Worm (Caenorhabditis elegans): ENCODE measurements around the gene shc-3.

shc-3 gene

DNA sequence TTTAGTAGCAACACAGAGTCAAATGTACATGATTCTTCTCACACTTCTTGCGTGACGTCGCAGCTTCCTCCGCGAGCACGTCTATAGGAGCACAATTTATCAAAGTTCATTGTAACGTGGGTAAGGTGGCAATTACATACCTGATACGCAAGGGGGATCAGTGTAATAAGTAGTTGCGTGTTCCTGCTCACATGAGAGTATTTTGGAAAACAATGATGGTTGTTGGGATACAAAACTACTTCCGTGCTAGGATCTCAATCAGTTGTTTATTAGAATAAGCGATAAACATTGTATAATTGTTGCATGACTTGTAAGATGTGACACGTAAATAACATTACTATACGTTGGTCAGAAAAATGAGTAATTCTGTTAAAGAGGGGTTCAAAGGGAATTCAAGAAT, 4.3 kb upstream of the shc-3 start:
- no peak for TF ChIP-seq ceh-36 (tag; optimal IDR thresholded peaks at IDR 0.05)
- TF ChIP-seq hmbx-1 (tag; optimal IDR thresholded peaks at IDR 0.05): no peak
- no peak for TF ChIP-seq sea-1 (GFP tag; conservative IDR thresholded peaks at IDR 0.05)
- no peak for TF ChIP-seq B0310.2 (tag; optimal IDR thresholded peaks at IDR 0.05)
- no peak for TF ChIP-seq F13C5.2 (tag; optimal IDR thresholded peaks at IDR 0.05)
- no peak for TF ChIP-seq ceh-13 (GFP tag; optimal IDR thresholded peaks at IDR 0.05)
- no peak for TF ChIP-seq flt-1 (GFP tag; IDR thresholded peaks at IDR 0.05)
- no peak for TF ChIP-seq scrt-1 (GFP tag; IDR thresholded peaks at IDR 0.05)
- no peak for TF ChIP-seq hmg-4 (GFP tag; optimal IDR thresholded peaks at IDR 0.05)
- TF ChIP-seq tra-4 (tag; optimal IDR thresholded peaks at IDR 0.05): no peak

DNA sequence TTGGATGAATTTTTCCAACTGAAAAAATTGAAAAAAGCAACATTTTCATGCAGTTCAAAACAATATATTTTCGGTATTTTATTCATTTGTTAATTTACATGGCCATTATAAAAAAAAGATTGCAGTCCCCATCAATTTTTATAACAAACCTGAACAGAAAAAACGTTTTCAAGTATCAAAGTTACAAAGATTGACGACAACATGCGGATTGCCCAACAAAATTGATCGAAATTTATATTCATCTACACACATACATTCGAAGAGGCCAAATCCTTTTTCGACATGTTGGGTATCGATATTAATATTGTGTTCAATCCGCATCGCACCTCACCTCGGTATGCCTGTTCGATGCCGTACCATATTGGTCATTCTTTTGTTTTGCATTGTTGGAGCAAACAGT, 3.5 kb upstream of the shc-3 start, which contains the start of gene K11E4.1:
Gene K11E4.1 (plus strand): TSS at position 301 of the 400 bp plus-strand sequence.
- no peak for TF ChIP-seq scrt-1 (GFP tag; IDR thresholded peaks at IDR 0.05)
- TF ChIP-seq ets-7 (tag; optimal IDR thresholded peaks at IDR 0.05): no peak
- TF ChIP-seq flt-1 (GFP tag; IDR thresholded peaks at IDR 0.05): no peak
- TF ChIP-seq hmg-4 (GFP tag; optimal IDR thresholded peaks at IDR 0.05): no peak
- no peak for TF ChIP-seq pes-1 (GFP tag; IDR thresholded peaks at IDR 0.05)
- no peak for TF ChIP-seq tbx-37 (GFP tag; conservative IDR thresholded peaks at IDR 0.05)
- no peak for TF ChIP-seq sea-1 (GFP tag; conservative IDR thresholded peaks at IDR 0.05)
- no peak for TF ChIP-seq ama-1 (optimal IDR thresholded peaks at IDR 0.05)
- TF ChIP-seq ceh-36 (tag; optimal IDR thresholded peaks at IDR 0.05): no peak
- TF ChIP-seq F13C5.2 (tag; optimal IDR thresholded peaks at IDR 0.05): no peak
- no peak for TF ChIP-seq tbx-11 (GFP tag; IDR thresholded peaks at IDR 0.05)
- TF ChIP-seq hnd-1 (tag; optimal IDR thresholded peaks at IDR 0.05): no peak
- no peak for TF ChIP-seq hmbx-1 (tag; optimal IDR thresholded peaks at IDR 0.05)
- no peak for TF ChIP-seq ceh-13 (GFP tag; optimal IDR thresholded peaks at IDR 0.05)
- no peak for TF ChIP-seq B0310.2 (tag; optimal IDR thresholded peaks at IDR 0.05)
- TF ChIP-seq tra-4 (tag; optimal IDR thresholded peaks at IDR 0.05): no peak

- TF ChIP-seq ceh-36 (tag; optimal IDR thresholded peaks at IDR 0.05) (peak; percentile 25), tra-4 (tag; optimal IDR thresholded peaks at IDR 0.05) (no peak), pes-1 (GFP tag; IDR thresholded peaks at IDR 0.05) (peak; percentile 70; the same call in 1 of the 2 replicates), hnd-1 (tag; optimal IDR thresholded peaks at IDR 0.05) (no peak), F13C5.2 (tag; optimal IDR thresholded peaks at IDR 0.05) (no peak), tbx-37 (GFP tag; conservative IDR thresholded peaks at IDR 0.05) (no peak), hmg-4 (GFP tag; optimal IDR thresholded peaks at IDR 0.05) (no peak), aly-1 (tag; optimal IDR thresholded peaks at IDR 0.05) (no peak)
Observed at ce11 chrX:13714710-13715109, 2.6 kb upstream of the shc-3 start.

ce11 chrX:13716313-13716712, 1.0 kb upstream of the shc-3 start:
- TF ChIP-seq sea-1 (GFP tag; conservative IDR thresholded peaks at IDR 0.05): 0 out of 2 replicates have a peak, but pooled peaks have one; percentile 22
- TF ChIP-seq B0310.2 (tag; optimal IDR thresholded peaks at IDR 0.05): no peak
- no peak for TF ChIP-seq tbx-11 (GFP tag; IDR thresholded peaks at IDR 0.05)
- TF ChIP-seq scrt-1 (GFP tag; IDR thresholded peaks at IDR 0.05): peak; percentile 61; the same call in 1 of the 2 replicates

- TF ChIP-seq scrt-1 (GFP tag; IDR thresholded peaks at IDR 0.05) (no peak), tbx-11 (GFP tag; IDR thresholded peaks at IDR 0.05) (no peak), tra-4 (tag; optimal IDR thresholded peaks at IDR 0.05) (no peak), ets-7 (tag; optimal IDR thresholded peaks at IDR 0.05) (no peak), sea-1 (GFP tag; conservative IDR thresholded peaks at IDR 0.05) (no peak), flt-1 (GFP tag; IDR thresholded peaks at IDR 0.05) (no peak), ama-1 (optimal IDR thresholded peaks at IDR 0.05) (no peak), pes-1 (GFP tag; IDR thresholded peaks at IDR 0.05) (no peak), F13C5.2 (tag; optimal IDR thresholded peaks at IDR 0.05) (no peak), aly-1 (tag; optimal IDR thresholded peaks at IDR 0.05) (no peak), ceh-13 (GFP tag; optimal IDR thresholded peaks at IDR 0.05) (no peak), ceh-36 (tag; optimal IDR thresholded peaks at IDR 0.05) (no peak), tbx-37 (GFP tag; conservative IDR thresholded peaks at IDR 0.05) (no peak), hnd-1 (tag; optimal IDR thresholded peaks at IDR 0.05) (no peak), hmg-4 (GFP tag; optimal IDR thresholded peaks at IDR 0.05) (no peak), hmbx-1 (tag; optimal IDR thresholded peaks at IDR 0.05) (no peak), B0310.2 (tag; optimal IDR thresholded peaks at IDR 0.05) (no peak)
Observed at ce11 chrX:13722821-13723220, 5.5 kb downstream of the shc-3 start, which contains the start of gene poml-1. Gene poml-1 (minus strand): TSS chrX:13722921.

DNA sequence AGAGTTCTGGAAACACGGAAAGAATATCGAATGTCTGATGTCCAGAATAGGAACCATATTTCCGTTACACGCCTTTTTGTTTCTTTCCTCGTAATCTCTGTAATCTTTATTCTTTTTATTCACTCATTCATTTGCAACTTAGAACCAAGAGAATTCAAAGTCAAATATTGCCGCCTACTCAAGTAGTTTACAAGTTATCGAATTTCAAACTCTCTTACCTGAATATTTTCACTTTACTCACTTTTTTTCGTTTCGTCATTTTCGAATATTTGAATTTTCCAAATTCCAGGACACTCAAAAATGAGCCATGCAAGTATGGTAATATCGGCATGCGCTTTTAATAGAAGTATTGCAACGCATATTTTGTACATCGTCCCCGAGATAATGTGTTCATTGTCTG, 7.0 kb downstream of the shc-3 start, which contains the start of gene K11E4.6:
Gene K11E4.6 (plus strand): TSS at position 301 of the 400 bp plus-strand sequence.
- TF ChIP-seq tbx-37 (GFP tag; conservative IDR thresholded peaks at IDR 0.05) (no peak), scrt-1 (GFP tag; IDR thresholded peaks at IDR 0.05) (no peak), hmbx-1 (tag; optimal IDR thresholded peaks at IDR 0.05) (no peak), ceh-13 (GFP tag; optimal IDR thresholded peaks at IDR 0.05) (no peak), B0310.2 (tag; optimal IDR thresholded peaks at IDR 0.05) (no peak), hmg-4 (GFP tag; optimal IDR thresholded peaks at IDR 0.05) (no peak), flt-1 (GFP tag; IDR thresholded peaks at IDR 0.05) (no peak), tbx-11 (GFP tag; IDR thresholded peaks at IDR 0.05) (no peak), pes-1 (GFP tag; IDR thresholded peaks at IDR 0.05) (no peak), sea-1 (GFP tag; conservative IDR thresholded peaks at IDR 0.05) (no peak), ama-1 (optimal IDR thresholded peaks at IDR 0.05) (no peak), ceh-36 (tag; optimal IDR thresholded peaks at IDR 0.05) (no peak), hnd-1 (tag; optimal IDR thresholded peaks at IDR 0.05) (no peak)

- TF ChIP-seq ceh-13 (GFP tag; optimal IDR thresholded peaks at IDR 0.05) (no peak), ceh-36 (tag; optimal IDR thresholded peaks at IDR 0.05) (no peak), ets-7 (tag; optimal IDR thresholded peaks at IDR 0.05) (no peak), aly-1 (tag; optimal IDR thresholded peaks at IDR 0.05) (no peak), tbx-37 (GFP tag; conservative IDR thresholded peaks at IDR 0.05) (no peak), F13C5.2 (tag; optimal IDR thresholded peaks at IDR 0.05) (no peak), pes-1 (GFP tag; IDR thresholded peaks at IDR 0.05) (no peak), tra-4 (tag; optimal IDR thresholded peaks at IDR 0.05) (no peak), ama-1 (optimal IDR thresholded peaks at IDR 0.05) (no peak), tbx-11 (GFP tag; IDR thresholded peaks at IDR 0.05) (no peak), hnd-1 (tag; optimal IDR thresholded peaks at IDR 0.05) (no peak), sea-1 (GFP tag; conservative IDR thresholded peaks at IDR 0.05) (no peak), scrt-1 (GFP tag; IDR thresholded peaks at IDR 0.05) (no peak), flt-1 (GFP tag; IDR thresholded peaks at IDR 0.05) (no peak), B0310.2 (tag; optimal IDR thresholded peaks at IDR 0.05) (no peak)
Observed at ce11 chrX:13726285-13726684, 8.9 kb downstream of the shc-3 start.
